Worm (Caenorhabditis elegans): ENCODE measurements around the gene str-131.
A peak's percentile ranks its signal among the peaks of the same experiment; 100 is the strongest.

Gene str-131

ce11 chrV:8095378-8095777 is 13.9 kb upstream of the str-131 start, which contains the start of gene str-146:
Gene str-146 (minus strand): TSS chrV:8095478.
- TF ChIP-seq aly-2 (tag; optimal IDR thresholded peaks at IDR 0.05) (no peak), mdl-1 (tag; optimal IDR thresholded peaks at IDR 0.05) (no peak), nhr-20 (tag; optimal IDR thresholded peaks at IDR 0.05) (no peak), swsn-7 (tag; optimal IDR thresholded peaks at IDR 0.05) (no peak), unc-98 (GFP tag; IDR thresholded peaks at IDR 0.05) (no peak), ces-1 (GFP tag; optimal IDR thresholded peaks at IDR 0.05) (no peak), lin-35 (GFP tag; optimal IDR thresholded peaks at IDR 0.05) (no peak), alr-1 (tag; optimal IDR thresholded peaks at IDR 0.05; ENCODE audit: borderline replicate concordance) (no peak), vab-15 (tag; optimal IDR thresholded peaks at IDR 0.05) (no peak), sptf-1 (tag; optimal IDR thresholded peaks at IDR 0.05) (no peak), unc-86 (tag; optimal IDR thresholded peaks at IDR 0.05) (no peak), dsc-1 (tag; optimal IDR thresholded peaks at IDR 0.05) (no peak), lsy-2 (tag; optimal IDR thresholded peaks at IDR 0.05) (no peak), pax-3 (tag; optimal IDR thresholded peaks at IDR 0.05) (no peak)

ce11 chrV:8092385-8092784 is 10.9 kb upstream of the str-131 start, which contains the start of gene str-129:
Gene str-129 (minus strand): TSS chrV:8092485.
- no peak for TF ChIP-seq jun-1 (tag; optimal IDR thresholded peaks at IDR 0.05)
- no peak for TF ChIP-seq sox-4 (tag; optimal IDR thresholded peaks at IDR 0.05)
- no peak for TF ChIP-seq unc-130 (tag; optimal IDR thresholded peaks at IDR 0.05)
- TF ChIP-seq nhr-85 (tag): no peak
- TF ChIP-seq Y116A8C.19 (tag; optimal IDR thresholded peaks at IDR 0.05; ENCODE audit: borderline replicate concordance): no peak
- no peak for TF ChIP-seq mdl-1 (tag; optimal IDR thresholded peaks at IDR 0.05)
- TF ChIP-seq zip-4 (GFP tag; optimal IDR thresholded peaks at IDR 0.05): no peak
- no peak for TF ChIP-seq nhr-47 (tag; optimal IDR thresholded peaks at IDR 0.05)

- TF ChIP-seq snu-23 (GFP tag; optimal IDR thresholded peaks at IDR 0.05): no peak
- no peak for TF ChIP-seq ces-1 (GFP tag; optimal IDR thresholded peaks at IDR 0.05)
- no peak for TF ChIP-seq C04F5.9 (tag; optimal IDR thresholded peaks at IDR 0.05)
- no peak for TF ChIP-seq pax-3 (tag; optimal IDR thresholded peaks at IDR 0.05)
Measured at ce11 chrV:8090595-8090994, 9.1 kb upstream of the str-131 start, which contains the start of gene str-130. Gene str-130 (minus strand): TSS chrV:8090695.

- no peak for TF ChIP-seq zag-1 (tag; optimal IDR thresholded peaks at IDR 0.05)
- no peak for TF ChIP-seq ama-1 (optimal IDR thresholded peaks at IDR 0.05)
- no peak for TF ChIP-seq fkh-10 (GFP tag; optimal IDR thresholded peaks at IDR 0.05)
- TF ChIP-seq swsn-7 (tag; optimal IDR thresholded peaks at IDR 0.05): no peak
- TF ChIP-seq nhr-28 (tag; optimal IDR thresholded peaks at IDR 0.05): no peak
- TF ChIP-seq C04F5.9 (tag; optimal IDR thresholded peaks at IDR 0.05): no peak
- TF ChIP-seq egl-13 (tag; optimal IDR thresholded peaks at IDR 0.05): no peak
- no peak for TF ChIP-seq nhr-71 (tag; optimal IDR thresholded peaks at IDR 0.05)
- TF ChIP-seq unc-62 (GFP tag; optimal IDR thresholded peaks at IDR 0.05): no peak
Measured at ce11 chrV:8085141-8085540, 3.7 kb upstream of the str-131 start, which contains the start of gene C09H5.7. Gene C09H5.7 (minus strand): TSS chrV:8085241.

- TF ChIP-seq nhr-85 (tag): peak; percentile 86
- peak in 5 of 6 experiments; percentile 8 to 54 (median 38) for TF ChIP-seq elt-3 (tag; optimal IDR thresholded peaks at IDR 0.05)
- peak; percentile 56 for TF ChIP-seq nhr-71 (tag; optimal IDR thresholded peaks at IDR 0.05)
- peak; percentile 65 for TF ChIP-seq nhr-20 (tag; optimal IDR thresholded peaks at IDR 0.05)
- peak; percentile 27 for TF ChIP-seq blmp-1 (tag; optimal IDR thresholded peaks at IDR 0.05)
- no peak for TF ChIP-seq lin-35 (GFP tag; optimal IDR thresholded peaks at IDR 0.05)
- no peak for TF ChIP-seq unc-130 (tag; optimal IDR thresholded peaks at IDR 0.05)
- peak; percentile 25 for TF ChIP-seq nhr-19 (GFP tag; conservative IDR thresholded peaks at IDR 0.05)
- no peak for TF ChIP-seq ceh-90 (tag; optimal IDR thresholded peaks at IDR 0.05)
- TF ChIP-seq nhr-90 (tag; optimal IDR thresholded peaks at IDR 0.05; ENCODE audit: poor library complexity): peak; percentile 29
- no peak for TF ChIP-seq vab-15 (tag; optimal IDR thresholded peaks at IDR 0.05)
Measured at ce11 chrV:8079813-8080212, 1.7 kb downstream of the str-131 start.

All from whole organism, L1 larva.